Worm (Caenorhabditis elegans): ENCODE measurements around the gene ergi-1.

DNA sequence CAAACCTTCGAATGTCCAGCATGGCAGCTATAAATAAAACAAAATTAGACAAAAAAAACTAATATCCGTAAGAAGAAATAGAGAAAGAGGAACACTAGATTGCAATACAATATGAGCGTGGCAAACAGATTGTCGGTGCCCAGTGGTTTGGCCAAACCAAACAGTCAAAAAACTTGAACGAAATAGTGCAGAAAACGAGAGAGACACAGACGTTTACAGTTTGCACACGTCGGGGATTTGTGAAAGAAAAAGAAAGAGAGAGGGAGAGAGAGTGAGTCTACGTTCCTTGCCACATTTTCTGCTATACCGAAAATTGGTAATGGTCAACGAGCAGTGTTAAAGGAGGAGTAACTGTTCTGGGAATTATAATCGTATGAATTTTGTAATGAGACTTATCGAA is at the start of gene ergi-1:
- no peak for TF ChIP-seq alr-1 (tag; optimal IDR thresholded peaks at IDR 0.05)
- no peak for TF ChIP-seq mbf-1 (tag; optimal IDR thresholded peaks at IDR 0.05)
- TF ChIP-seq mdl-1 (tag; optimal IDR thresholded peaks at IDR 0.05), result no peak
- TF ChIP-seq snpc-4 (tag; optimal IDR thresholded peaks at IDR 0.05), result no peak
- no peak for TF ChIP-seq ztf-11 (tag; optimal IDR thresholded peaks at IDR 0.05)
- TF ChIP-seq nhr-77 (tag; optimal IDR thresholded peaks at IDR 0.05), result no peak
- TF ChIP-seq unc-62 (GFP tag; optimal IDR thresholded peaks at IDR 0.05), result no peak
- TF ChIP-seq elt-3 (tag; optimal IDR thresholded peaks at IDR 0.05), result no peak
- no peak for TF ChIP-seq nhr-11 (tag; optimal IDR thresholded peaks at IDR 0.05)
- no peak for TF ChIP-seq lin-11 (tag; optimal IDR thresholded peaks at IDR 0.05)
- no peak for TF ChIP-seq ama-1 (optimal IDR thresholded peaks at IDR 0.05)
- no peak for TF ChIP-seq lin-39 (tag; optimal IDR thresholded peaks at IDR 0.05)
- TF ChIP-seq nhr-23 (tag; optimal IDR thresholded peaks at IDR 0.05), result no peak

Measured in whole organism, L2 larva.